Fruit fly (Drosophila melanogaster) whole organism, larva: ENCODE results near the gene CG3397.

Source experiments
- noc ChIP-seq: fragments of 200-800 bp; sonication (Bioruptor generic); optimal IDR thresholded peaks from 3 replicates; lab custom pipeline; 2019; ENCODE audit warnings: missing biosample characterization, mild to moderate bottlenecking, missing genetic modification characterization, moderate library complexity

The CG3397 gene

DNA sequence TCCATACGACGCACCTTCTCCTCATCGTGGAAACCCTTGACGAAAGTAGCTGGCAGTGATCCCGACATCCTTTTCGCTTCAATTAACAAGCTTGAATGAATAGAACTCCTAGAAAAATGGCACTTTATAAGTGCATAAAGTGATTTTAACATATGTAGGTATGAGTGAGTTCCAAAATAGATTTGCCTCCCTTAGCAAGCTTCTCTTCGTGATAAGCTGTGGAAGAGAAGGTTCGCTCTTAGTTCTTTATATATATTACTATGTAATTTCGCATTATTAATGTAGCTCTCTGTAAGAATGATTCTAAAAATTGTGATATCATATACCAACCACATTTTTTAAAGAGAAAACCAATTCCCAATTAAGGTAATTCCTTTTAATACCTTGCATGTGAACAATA lies at the start of gene CG3397:
Gene CG3397 (minus strand): TSS at position 101 of the 400 bp plus-strand sequence.
- no peak for TF ChIP-seq noc (tag; lab: Kevin White, UChicago)

DNA sequence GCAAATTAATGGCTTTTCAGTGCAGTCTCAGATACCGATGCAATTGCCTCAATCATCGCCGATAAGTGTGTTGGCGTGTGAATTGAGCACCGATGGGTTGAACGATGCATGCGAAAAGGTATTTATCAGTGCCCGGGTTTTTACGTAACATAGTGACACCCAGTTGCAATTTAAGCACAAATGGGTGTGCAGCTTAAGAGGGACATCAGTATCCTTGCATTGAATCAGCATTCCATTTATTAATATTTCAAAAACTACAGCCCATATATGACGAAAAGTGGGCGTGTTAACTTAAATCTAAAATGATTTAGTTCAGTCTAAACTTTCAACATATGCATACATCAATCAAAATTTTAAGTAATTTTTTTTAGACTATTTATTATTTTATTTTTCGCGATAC lies 48.5 kb upstream of the CG3397 start, which contains the start of gene ssp5:
Gene ssp5 (plus strand): TSS at position 301 of the 400 bp plus-strand sequence.
- no peak for TF ChIP-seq noc (tag; lab: Kevin White, UChicago)

- TF ChIP-seq noc (tag; lab: Kevin White, UChicago) = no peak
Measured at dm6 chr3R:12031657-12032056, 47.3 kb upstream of the CG3397 start, which contains the start of the genes CG31358, CG42504 and CG42505. TSS of gene CG31358 (minus strand) at chr3R:12031757. TSS of gene CG42504 (minus strand) at chr3R:12031757. TSS of gene CG42505 (minus strand) at chr3R:12031757.

- no peak for TF ChIP-seq noc (tag; lab: Kevin White, UChicago)
Measured at dm6 chr3R:12020987-12021386, 36.6 kb upstream of the CG3397 start.

- no peak for TF ChIP-seq noc (tag; lab: Kevin White, UChicago)
Measured at dm6 chr3R:12016828-12017280, 32.5 kb upstream of the CG3397 start, which contains the start of the genes DCAF12 and Spt3. TSS of gene DCAF12 (minus strand) at chr3R:12017031. TSS of gene Spt3 (plus strand) at chr3R:12017156.

DNA sequence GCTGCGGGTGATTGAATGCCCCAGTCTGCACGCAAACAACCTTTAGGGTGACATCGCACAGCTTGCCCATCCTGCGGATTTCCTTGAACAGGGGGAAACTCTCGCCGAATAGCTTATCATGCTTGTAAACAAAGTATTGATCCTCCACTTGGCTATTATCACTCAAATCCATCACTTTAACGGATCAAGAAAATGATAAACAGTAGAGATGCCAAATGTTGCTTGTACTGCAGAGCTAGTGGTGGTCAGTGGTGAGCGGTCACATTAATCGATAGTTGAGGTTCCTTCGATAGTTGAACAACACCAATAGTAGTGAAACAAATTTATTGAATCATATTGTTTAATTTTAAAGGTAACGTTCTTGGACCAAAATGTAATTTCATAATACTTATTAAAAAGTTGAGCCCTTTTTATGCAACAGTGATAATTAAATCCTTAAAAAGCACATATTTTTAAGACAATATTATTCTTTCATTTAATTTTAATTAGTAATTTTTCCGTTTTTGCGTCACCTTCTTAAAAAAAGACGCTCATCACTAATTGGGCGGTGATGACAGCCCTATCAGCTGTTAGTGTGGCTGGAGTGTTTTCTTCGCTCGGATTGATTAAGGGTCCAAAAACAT lies 26.0 kb upstream of the CG3397 start, which contains the start of the genes KLHL18 and GCC185:
Gene KLHL18 (minus strand): TSS at position 233 of the 623 bp plus-strand sequence.
Gene GCC185 (plus strand): TSS at position 571 of the 623 bp plus-strand sequence.
- peak; percentile 83 for TF ChIP-seq noc (tag; lab: Kevin White, UChicago)

DNA sequence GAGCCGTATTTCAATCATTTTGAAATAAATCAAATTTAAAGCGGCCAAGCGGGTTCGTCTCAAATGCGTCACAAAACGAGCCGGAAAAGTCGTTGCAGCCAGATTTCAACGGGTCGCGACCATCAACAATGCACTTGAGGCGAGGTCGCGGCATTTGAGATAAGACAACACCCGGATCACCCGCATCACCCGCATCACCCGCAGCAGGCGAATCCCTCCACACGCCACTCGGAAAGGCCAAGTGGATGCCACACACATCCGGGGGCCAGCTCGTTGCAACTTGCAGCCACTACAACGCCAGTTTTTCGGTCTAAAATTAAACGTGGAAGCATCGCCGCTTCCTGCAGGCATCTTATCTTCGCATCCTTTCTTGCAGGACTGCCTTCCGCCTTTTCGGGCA lies 22.1 kb upstream of the CG3397 start:
- TF ChIP-seq noc (tag; lab: Kevin White, UChicago) = no peak

DNA sequence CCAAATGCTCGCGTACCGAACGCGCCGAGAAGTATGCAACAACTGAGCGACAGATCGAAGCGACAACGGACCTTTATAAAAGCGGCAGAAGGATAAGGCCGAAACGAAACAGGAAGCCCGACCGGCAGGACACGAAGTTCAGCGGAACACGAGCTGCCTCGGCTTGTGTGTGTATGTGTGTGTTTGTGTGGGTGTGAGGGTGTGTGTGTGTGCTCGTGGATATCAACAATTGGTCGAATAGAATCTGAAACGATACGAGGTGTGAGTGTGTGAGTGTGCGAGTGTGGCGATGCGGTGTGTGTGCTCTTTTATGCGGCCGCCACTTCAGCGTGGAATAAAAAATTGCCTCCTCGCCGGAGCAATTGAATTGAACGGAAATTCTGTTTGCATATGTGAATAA lies 21.1 kb upstream of the CG3397 start, which contains the start of gene Tk:
Gene Tk (minus strand): TSS at position 57 of the 400 bp plus-strand sequence.
- TF ChIP-seq noc (tag; lab: Kevin White, UChicago) = no peak

DNA sequence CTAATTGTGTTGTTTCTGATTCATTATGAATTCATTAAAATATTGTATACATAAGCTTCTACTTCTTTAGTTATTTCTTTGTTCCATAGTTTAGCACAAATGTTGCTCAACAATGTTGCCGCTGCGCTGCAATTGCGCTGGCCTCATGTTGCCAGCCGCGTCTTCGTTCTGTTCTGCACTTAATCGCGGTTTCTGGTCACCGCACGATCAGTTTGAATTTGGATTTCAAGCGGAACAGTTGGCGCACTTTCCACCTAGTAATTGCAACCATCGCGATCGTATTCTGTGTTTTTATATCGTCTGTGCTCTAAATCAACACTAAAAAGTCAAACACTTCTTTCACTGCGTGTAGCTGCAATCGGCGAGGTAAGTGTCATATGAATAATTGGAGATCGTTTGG lies 14.7 kb upstream of the CG3397 start, which contains the start of gene Ect3:
Gene Ect3 (plus strand): TSS at position 205 of the 400 bp plus-strand sequence.
- no peak for TF ChIP-seq noc (tag; lab: Kevin White, UChicago)

- no peak for TF ChIP-seq noc (tag; lab: Kevin White, UChicago)
Measured at dm6 chr3R:11998130-11998529, 13.8 kb upstream of the CG3397 start.

DNA sequence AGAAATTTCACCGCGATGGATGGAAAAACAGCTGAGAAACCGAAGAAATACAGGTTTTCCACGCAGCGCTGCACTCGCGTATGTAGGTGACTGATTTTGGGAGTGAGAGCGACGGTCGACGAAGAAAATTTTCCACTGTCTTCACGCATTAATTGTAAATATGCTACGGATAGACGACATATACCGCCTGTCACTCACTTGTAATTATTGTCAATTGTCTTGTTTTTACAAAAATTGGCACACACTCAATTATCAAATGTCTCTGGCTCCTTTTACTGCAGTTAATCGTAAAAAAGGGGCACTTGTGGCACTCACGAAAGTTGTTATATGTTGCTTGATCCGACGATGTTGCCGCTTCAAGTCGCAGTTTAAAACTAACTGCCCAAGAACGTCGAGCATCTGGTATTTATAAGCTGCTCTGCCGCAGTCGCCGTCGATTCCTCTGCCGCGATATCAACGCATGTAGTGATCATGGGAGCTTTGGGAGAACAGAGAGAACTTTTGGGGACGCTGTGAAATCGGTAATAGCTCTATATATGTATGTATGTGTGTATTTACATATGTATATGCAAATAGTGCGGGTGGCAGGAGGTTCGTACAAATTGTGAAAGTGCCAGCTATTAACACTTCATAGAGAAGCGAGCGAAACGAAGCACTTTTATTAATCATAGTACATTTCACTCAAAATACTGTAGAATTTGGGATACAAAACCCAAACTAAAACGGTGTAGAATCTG lies 8.8 kb upstream of the CG3397 start, which contains the start of gene mfas:
Gene mfas (minus strand): TSS at position 382 of the 737 bp plus-strand sequence.
- TF ChIP-seq noc (tag; lab: Kevin White, UChicago) = no peak

dm6 chr3R:11991538-11992164 lies 7.3 kb upstream of the CG3397 start:
- TF ChIP-seq noc (tag; lab: Kevin White, UChicago) = no peak

dm6 chr3R:11989996-11990395 lies 5.7 kb upstream of the CG3397 start:
- TF ChIP-seq noc (tag; lab: Kevin White, UChicago) = no peak

DNA sequence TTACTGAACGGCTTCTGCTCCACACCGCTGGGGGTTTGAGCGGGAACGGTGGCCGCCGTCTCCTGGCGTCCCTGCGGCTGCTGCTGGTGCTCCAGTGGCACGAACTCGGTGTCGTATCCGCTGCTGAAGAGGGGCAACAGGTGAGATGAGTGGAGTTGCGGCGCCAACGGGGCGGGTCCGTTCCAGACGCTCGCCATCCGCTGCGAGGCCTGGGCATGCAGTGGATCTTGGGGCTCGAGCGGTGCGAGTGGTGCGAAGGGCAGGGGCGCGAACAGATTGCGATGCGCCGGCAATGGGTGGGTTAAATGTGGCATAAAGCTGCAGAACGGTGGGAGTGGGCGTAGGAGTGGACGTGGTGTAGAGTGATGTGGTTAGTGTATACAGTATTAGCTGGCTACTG lies 4.9 kb upstream of the CG3397 start:
- no peak for TF ChIP-seq noc (tag; lab: Kevin White, UChicago)

- no peak for TF ChIP-seq noc (tag; lab: Kevin White, UChicago)
Measured at dm6 chr3R:11984862-11985261, 521 bp upstream of the CG3397 start.
